Fruit fly (Drosophila melanogaster): ENCODE data around the gene GMF.

Gene GMF

DNA sequence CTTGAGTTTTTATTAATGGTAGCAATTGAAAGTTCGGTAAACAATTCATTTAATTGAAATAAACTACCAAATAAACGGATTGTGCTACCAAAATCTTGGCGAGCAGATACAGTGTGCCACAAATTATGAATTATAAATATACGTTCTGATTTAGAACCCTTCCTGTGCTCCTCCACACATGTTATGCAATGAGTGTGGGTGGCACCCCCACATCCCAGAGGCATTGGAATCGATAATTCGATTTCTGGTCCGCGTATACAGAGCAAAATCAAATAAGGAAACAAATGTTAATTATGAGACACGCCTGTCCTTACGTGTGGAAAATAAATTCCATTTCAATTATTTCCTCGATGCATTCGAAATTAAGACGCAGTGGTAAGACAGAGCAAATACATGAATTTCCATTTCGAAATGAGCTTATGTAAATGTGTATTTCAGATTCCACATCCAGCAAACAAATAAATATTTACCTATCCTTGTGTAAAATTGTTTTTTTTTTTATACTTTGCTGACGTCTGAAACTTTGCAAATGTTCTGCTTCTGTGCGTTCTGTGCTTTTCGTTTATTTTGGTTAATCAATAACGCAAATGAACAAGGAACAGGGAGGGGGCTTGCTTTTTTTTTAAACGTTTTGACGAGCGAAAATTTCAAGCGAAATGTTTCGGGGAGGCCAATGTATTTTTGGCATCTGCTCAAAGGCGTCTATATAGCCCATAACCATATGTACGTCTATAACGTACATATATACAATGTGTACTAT, 19.3 kb upstream of the GMF start:
- TF ChIP-seq svp (GFP tag): peak; percentile 0
- TF ChIP-seq CG7368 (GFP tag; optimal IDR thresholded peaks at IDR 0.05): no peak
- no peak for TF ChIP-seq CG4318 (GFP tag; optimal IDR thresholded peaks at IDR 0.05)
- TF ChIP-seq CG11294 (GFP tag; IDR thresholded peaks at IDR 0.05): no peak
- TF ChIP-seq topi (GFP tag; optimal IDR thresholded peaks at IDR 0.05): no peak
- TF ChIP-seq fd59A (GFP tag; optimal IDR thresholded peaks at IDR 0.05): no peak
- no peak for TF ChIP-seq CG6792 (GFP tag; optimal IDR thresholded peaks at IDR 0.05)
- no peak for TF ChIP-seq CG6163 (GFP tag; IDR thresholded peaks at IDR 0.05)
- TF ChIP-seq Blimp-1 (GFP tag; optimal IDR thresholded peaks at IDR 0.05): no peak
- no peak for TF ChIP-seq fd85E (GFP tag; optimal IDR thresholded peaks at IDR 0.05)
- no peak for TF ChIP-seq Ets96B (tag; optimal IDR thresholded peaks at IDR 0.05)
- TF ChIP-seq CG32006 (GFP tag; optimal IDR thresholded peaks at IDR 0.05): no peak
- TF ChIP-seq achi (GFP tag; optimal IDR thresholded peaks at IDR 0.05): no peak
- no peak for TF ChIP-seq spab (GFP tag; optimal IDR thresholded peaks at IDR 0.05)
- no peak for TF ChIP-seq Gug (GFP tag; IDR thresholded peaks at IDR 0.05)
- TF ChIP-seq Eip93F (GFP tag; optimal IDR thresholded peaks at IDR 0.05): no peak
- TF ChIP-seq esn (GFP tag; optimal IDR thresholded peaks at IDR 0.05): no peak
- TF ChIP-seq CG11902 (GFP tag; optimal IDR thresholded peaks at IDR 0.05): no peak
- no peak for TF ChIP-seq Eip75B (GFP tag; optimal IDR thresholded peaks at IDR 0.05)
- no peak for TF ChIP-seq CG15336 (GFP tag; IDR thresholded peaks at IDR 0.05)
- peak; percentile 10 for TF ChIP-seq vri (GFP tag; optimal IDR thresholded peaks at IDR 0.05)
- no peak for TF ChIP-seq Met (GFP tag; optimal IDR thresholded peaks at IDR 0.05)
- peak; percentile 55 for TF ChIP-seq Eip78C (GFP tag)
- no peak for TF ChIP-seq Sox102F (GFP tag; optimal IDR thresholded peaks at IDR 0.05)

DNA sequence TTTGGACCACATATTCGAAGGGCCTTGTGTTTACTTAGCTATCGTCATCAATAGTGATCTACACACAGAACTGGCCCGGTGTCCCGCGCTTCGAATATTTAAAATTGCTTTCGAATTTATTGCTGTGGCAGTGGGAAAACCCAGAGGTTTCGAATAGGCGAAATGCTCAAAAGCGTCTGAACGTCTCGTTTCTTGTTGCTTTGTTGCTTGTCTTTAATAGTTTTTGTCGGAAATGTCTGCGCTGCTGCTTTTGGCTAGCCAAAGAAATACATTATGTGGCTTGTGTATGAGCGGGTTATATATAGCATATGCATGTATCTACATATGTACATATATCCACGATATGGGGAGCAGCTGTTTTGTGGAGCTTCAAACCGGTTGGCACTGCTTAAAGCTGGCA, 18.5 kb upstream of the GMF start:
- no peak for TF ChIP-seq CG11902 (GFP tag; optimal IDR thresholded peaks at IDR 0.05)
- peak; percentile 18 for TF ChIP-seq dsx (GFP tag; optimal IDR thresholded peaks at IDR 0.05; ENCODE audit: poor library complexity, severe bottlenecking)

dm6 chr2L:16320428-16320827, 17.7 kb upstream of the GMF start:
- TF ChIP-seq CG6854 (GFP tag; optimal IDR thresholded peaks at IDR 0.05) (no peak), ss (GFP tag; optimal IDR thresholded peaks at IDR 0.05) (peak in 1 of 2 experiments; percentile 59), CG6792 (GFP tag; optimal IDR thresholded peaks at IDR 0.05) (no peak)

DNA sequence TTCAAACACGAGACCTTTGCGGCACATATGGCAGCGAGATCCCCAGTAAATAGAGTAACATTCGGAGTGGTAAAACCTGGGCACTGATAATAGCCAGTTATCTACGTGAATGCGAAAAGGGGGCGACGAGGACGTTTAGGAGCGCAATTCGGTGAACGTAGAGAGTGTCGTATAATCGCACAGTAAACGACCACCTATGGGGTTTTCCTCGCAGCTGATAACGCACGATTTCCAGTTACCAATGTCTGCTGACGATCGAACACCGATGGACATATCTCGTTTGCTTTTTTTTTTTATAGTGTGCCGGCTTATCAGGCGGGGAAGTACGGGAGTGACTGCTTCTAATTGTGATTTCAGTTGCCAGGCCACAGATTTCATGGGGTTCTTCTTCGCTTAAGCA, 17.0 kb upstream of the GMF start:
- peak; percentile 38 for TF ChIP-seq fkh (GFP tag; optimal IDR thresholded peaks at IDR 0.05)
- TF ChIP-seq svp (GFP tag): peak; percentile 75
- peak; percentile 67 for TF ChIP-seq vri (GFP tag; optimal IDR thresholded peaks at IDR 0.05)
- TF ChIP-seq dac (GFP tag; optimal IDR thresholded peaks at IDR 0.05): no peak
- peak; percentile 3 for TF ChIP-seq CG16779 (tag; optimal IDR thresholded peaks at IDR 0.05)
- no peak for TF ChIP-seq esn (GFP tag; optimal IDR thresholded peaks at IDR 0.05)

- TF ChIP-seq eg (GFP tag; IDR thresholded peaks at IDR 0.05): 0 out of 3 replicates have a peak, but pooled peaks have one; percentile 15
- TF ChIP-seq Sox102F (GFP tag; optimal IDR thresholded peaks at IDR 0.05): no peak
- no peak for TF ChIP-seq Sox15 (GFP tag; optimal IDR thresholded peaks at IDR 0.05)
- TF ChIP-seq CG32006 (GFP tag; optimal IDR thresholded peaks at IDR 0.05): no peak
- TF ChIP-seq Hr38 (GFP tag; optimal IDR thresholded peaks at IDR 0.05): no peak
- TF ChIP-seq CG6854 (GFP tag; optimal IDR thresholded peaks at IDR 0.05): no peak
- TF ChIP-seq CG10631 (GFP tag; optimal IDR thresholded peaks at IDR 0.05): no peak
- no peak for TF ChIP-seq CG10669 (GFP tag; optimal IDR thresholded peaks at IDR 0.05)
- TF ChIP-seq dac (GFP tag; optimal IDR thresholded peaks at IDR 0.05): no peak
- TF ChIP-seq svp (GFP tag): no peak
- no peak for TF ChIP-seq Met (GFP tag; optimal IDR thresholded peaks at IDR 0.05)
- TF ChIP-seq topi (GFP tag; optimal IDR thresholded peaks at IDR 0.05): no peak
- TF ChIP-seq CG11294 (GFP tag; IDR thresholded peaks at IDR 0.05): no peak
- no peak for TF ChIP-seq CG3032 (tag; optimal IDR thresholded peaks at IDR 0.05)
- TF ChIP-seq cyc (GFP tag; optimal IDR thresholded peaks at IDR 0.05): no peak
- TF ChIP-seq spab (GFP tag; optimal IDR thresholded peaks at IDR 0.05): no peak
- TF ChIP-seq Eip78C (GFP tag): peak; percentile 54
- no peak for TF ChIP-seq Hr4 (GFP tag; optimal IDR thresholded peaks at IDR 0.05)
- no peak for TF ChIP-seq Eip75B (GFP tag; optimal IDR thresholded peaks at IDR 0.05)
- TF ChIP-seq fd85E (GFP tag; optimal IDR thresholded peaks at IDR 0.05): no peak
- TF ChIP-seq vri (GFP tag; optimal IDR thresholded peaks at IDR 0.05): no peak
- no peak for TF ChIP-seq CG6163 (GFP tag; IDR thresholded peaks at IDR 0.05)
- peak; percentile 48 for TF ChIP-seq fkh (GFP tag; optimal IDR thresholded peaks at IDR 0.05)
- TF ChIP-seq CG4318 (GFP tag; optimal IDR thresholded peaks at IDR 0.05): no peak
Measured at dm6 chr2L:16317777-16318610, 15.2 kb upstream of the GMF start.

All from whole organism, prepupa.